Fruit fly (Drosophila melanogaster): Measurements from ENCODE around the gene CG9257.

CG9257 gene

dm6 chr2L:21149053-21149452 is 46.5 kb downstream of the CG9257 start (continued):
- TF ChIP-seq lilli (GFP tag; optimal IDR thresholded peaks at IDR 0.05) (peak; percentile 47), MTF-1 (GFP tag; optimal IDR thresholded peaks at IDR 0.05; ENCODE audit: borderline replicate concordance) (peak; percentile 12), CG2889 (GFP tag; IDR thresholded peaks at IDR 0.05) (no peak), CG6683 (GFP tag; optimal IDR thresholded peaks at IDR 0.05) (no peak), CG11560 (tag; IDR thresholded peaks at IDR 0.05) (peak; percentile 43; the same call in 1 of the 3 replicates), cas (GFP tag; IDR thresholded peaks at IDR 0.05) (no peak), kay (GFP tag; optimal IDR thresholded peaks at IDR 0.05) (peak; percentile 38), CG8478 (optimal IDR thresholded peaks at IDR 0.05) (no peak), hbn (GFP tag; IDR thresholded peaks at IDR 0.05; ENCODE audit: partially characterized antibody) (peak; percentile 73), Hsf (GFP tag; optimal IDR thresholded peaks at IDR 0.05) (peak; percentile 10), CG17829 (tag; optimal IDR thresholded peaks at IDR 0.05) (peak; percentile 63), CG2712 (tag; optimal IDR thresholded peaks at IDR 0.05) (peak; percentile 69), Ets65A (GFP tag) (no peak), CG10543 (GFP tag; optimal IDR thresholded peaks at IDR 0.05) (no peak), vvl (GFP tag; IDR thresholded peaks at IDR 0.05) (peak; percentile 71), CG33213 (GFP tag; optimal IDR thresholded peaks at IDR 0.05) (peak; percentile 54), odd (GFP tag; optimal IDR thresholded peaks at IDR 0.05) (no peak), nom (GFP tag; optimal IDR thresholded peaks at IDR 0.05) (no peak), CG12744 (GFP tag; optimal IDR thresholded peaks at IDR 0.05) (peak; percentile 12), bsh (GFP tag; optimal IDR thresholded peaks at IDR 0.05) (peak in 1 of 2 experiments; percentile 67), CG17912 (GFP tag; optimal IDR thresholded peaks at IDR 0.05) (no peak), CG2116 (GFP tag; optimal IDR thresholded peaks at IDR 0.05) (peak; percentile 93), CG8388 (GFP tag; optimal IDR thresholded peaks at IDR 0.05) (peak; percentile 45), crol (GFP tag; IDR thresholded peaks at IDR 0.05) (no peak), Scr (GFP tag; IDR thresholded peaks at IDR 0.05; ENCODE audit: partially characterized antibody) (peak; percentile 67), CG11085 (GFP tag; IDR thresholded peaks at IDR 0.05) (no peak), CG10274 (GFP tag; optimal IDR thresholded peaks at IDR 0.05) (no peak), CG14710 (tag; optimal IDR thresholded peaks at IDR 0.05) (peak; percentile 57), chm (GFP tag; IDR thresholded peaks at IDR 0.05) (peak; percentile 33; the same call in 1 of the 2 replicates), CG34376 (GFP tag; optimal IDR thresholded peaks at IDR 0.05) (peak; percentile 25), klu (GFP tag; IDR thresholded peaks at IDR 0.05) (no peak), Dbx (GFP tag; IDR thresholded peaks at IDR 0.05) (peak; percentile 55; the same call in 1 of the 3 replicates), jigr1 (GFP tag; IDR thresholded peaks at IDR 0.05) (no peak), CG4820 (GFP tag; optimal IDR thresholded peaks at IDR 0.05) (peak; percentile 6), Nf-YB (GFP tag; optimal IDR thresholded peaks at IDR 0.05) (peak; percentile 26), unc-4 (GFP tag; IDR thresholded peaks at IDR 0.05; ENCODE audit: partially characterized antibody) (peak; percentile 77), Dek (tag; optimal IDR thresholded peaks at IDR 0.05) (peak; percentile 32), CG14014 (GFP tag; IDR thresholded peaks at IDR 0.05) (peak; percentile 66), dmrt99B (tag; optimal IDR thresholded peaks at IDR 0.05) (peak; percentile 63), CG17361 (GFP tag; IDR thresholded peaks at IDR 0.05) (peak; percentile 70), CG18011 (GFP tag; optimal IDR thresholded peaks at IDR 0.05) (no peak), Dll (GFP tag; IDR thresholded peaks at IDR 0.05; ENCODE audit: partially characterized antibody) (peak; percentile 75), ase (GFP tag; IDR thresholded peaks at IDR 0.05) (peak; percentile 44; the same call in 1 of the 3 replicates), fd96Cb (tag; optimal IDR thresholded peaks at IDR 0.05) (peak; percentile 35), Doc3 (GFP tag; IDR thresholded peaks at IDR 0.05; ENCODE audit: partially characterized antibody) (peak; percentile 63; the same call in 2 of the 3 replicates), CG17612 (GFP tag; IDR thresholded peaks at IDR 0.05) (no peak), CG7839 (tag; optimal IDR thresholded peaks at IDR 0.05) (peak; percentile 75), exex (tag; optimal IDR thresholded peaks at IDR 0.05) (peak; percentile 27), hkb (optimal IDR thresholded peaks at IDR 0.05) (no peak), hkb (GFP tag; IDR thresholded peaks at IDR 0.05) (peak; percentile 81), ssp (GFP tag; IDR thresholded peaks at IDR 0.05) (peak; percentile 53)

All from whole organism, embryonic.